Worm (Caenorhabditis elegans) whole organism, young adult: ENCODE results near the gene B0035.15.

ENCODE experiments used
- B0261.1 ChIP-seq: sonication (generic microtip); optimal IDR thresholded peaks from 2 replicates; lab custom pipeline; 2016; ENCODE audit warnings: mild to moderate bottlenecking, missing genetic modification characterization, moderate library complexity, missing compliant biosample characterization
- C17E4.6 ChIP-seq: fragments of 200-800 bp; sonication (Bioruptor generic); IDR thresholded peaks from 2 replicates; pipeline ENCODE4 v1.3.6; 2022; ENCODE audit warnings: missing genetic modification reagents, missing genetic modification characterization, missing compliant biosample characterization
- D2030.7 ChIP-seq: fragments of 200-800 bp; sonication (Bioruptor generic); IDR thresholded peaks from 2 replicates; pipeline ENCODE4 v1.3.6; 2022; ENCODE audit warnings: missing genetic modification reagents, missing genetic modification characterization, missing compliant biosample characterization
- F22D6.2 ChIP-seq: sonication (generic microtip); optimal IDR thresholded peaks from 2 replicates; lab custom pipeline; 2016; ENCODE audit warnings: mild to moderate bottlenecking, missing genetic modification characterization, missing compliant biosample characterization
- F23B12.7 ChIP-seq: sonication (generic microtip); optimal IDR thresholded peaks from 2 replicates; lab custom pipeline; 2017; ENCODE audit warnings: missing genetic modification characterization, mild to moderate bottlenecking, missing compliant biosample characterization, antibody characterized with exemption, moderate library complexity; ENCODE audit not compliant: insufficient read depth
- F33H1.4 ChIP-seq: fragments of 200-800 bp; sonication (Bioruptor generic); IDR thresholded peaks from 2 replicates; pipeline ENCODE4 v1.3.6; 2022; ENCODE audit warnings: missing genetic modification reagents, missing genetic modification characterization, missing compliant biosample characterization
- F39B2.1 ChIP-seq: fragments of 200-800 bp; sonication (Bioruptor generic); IDR thresholded peaks from 2 replicates; pipeline ENCODE4 v1.3.6; 2022; ENCODE audit warnings: missing genetic modification reagents, missing genetic modification characterization, missing compliant biosample characterization
- F49E8.2 ChIP-seq: sonication (generic microtip); optimal IDR thresholded peaks from 3 replicates; lab custom pipeline; 2017; ENCODE audit warnings: missing genetic modification characterization, mild to moderate bottlenecking, missing compliant biosample characterization, antibody characterized with exemption, moderate library complexity; ENCODE audit not compliant: insufficient read depth
- F57A8.1 ChIP-seq: fragments of 200-800 bp; sonication (Bioruptor generic); optimal IDR thresholded peaks from 2 replicates; lab custom pipeline; 2018; ENCODE audit warnings: mild to moderate bottlenecking, missing genetic modification characterization, moderate library complexity, missing compliant biosample characterization
- Y53F4B.3 ChIP-seq: fragments of 200-800 bp; sonication (Bioruptor generic); IDR thresholded peaks from 2 replicates; pipeline ENCODE4 v1.3.6; 2022; ENCODE audit warnings: missing genetic modification reagents, missing genetic modification characterization, missing compliant biosample characterization
- Y53G8AR.9 ChIP-seq: fragments of 200-800 bp; sonication (Bioruptor generic); conservative IDR thresholded peaks from 2 replicates; pipeline ENCODE4 v1.3.6; 2022; ENCODE audit warnings: missing genetic modification reagents, missing genetic modification characterization, missing compliant biosample characterization
- Y79H2A.3 ChIP-seq: fragments of 200-800 bp; sonication (Bioruptor generic); conservative IDR thresholded peaks from 2 replicates; pipeline ENCODE4 v1.3.6; 2022; ENCODE audit warnings: missing genetic modification reagents, missing genetic modification characterization, missing compliant biosample characterization
- Y95B8A.8 ChIP-seq: fragments of 200-800 bp; sonication (Bioruptor generic); IDR thresholded peaks from 2 replicates; pipeline ENCODE4 v1.3.6; 2022; ENCODE audit warnings: missing genetic modification reagents, missing genetic modification characterization, missing compliant biosample characterization
- akir-1 ChIP-seq: fragments of 200-800 bp; sonication (Bioruptor generic); optimal IDR thresholded peaks from 2 replicates; lab custom pipeline; 2018; ENCODE audit warnings: mild to moderate bottlenecking, missing genetic modification characterization, moderate library complexity, missing compliant biosample characterization
- atf-7 ChIP-seq: sonication (generic microtip); optimal IDR thresholded peaks from 2 replicates; lab custom pipeline; 2017; ENCODE audit warnings: mild to moderate bottlenecking, missing genetic modification characterization, missing compliant biosample characterization
- attf-5 ChIP-seq: fragments of 200-800 bp; sonication (Bioruptor generic); optimal IDR thresholded peaks from 2 replicates; lab custom pipeline; 2018; ENCODE audit warnings: mild to moderate bottlenecking, missing genetic modification characterization, missing compliant biosample characterization
- attf-6 ChIP-seq: fragments of 200-800 bp; sonication (Bioruptor generic); IDR thresholded peaks from 2 replicates; pipeline ENCODE4 v1.3.6; 2022; ENCODE audit warnings: missing genetic modification reagents, missing genetic modification characterization, missing compliant biosample characterization
- ccch-3 ChIP-seq: fragments of 200-800 bp; sonication (Bioruptor generic); optimal IDR thresholded peaks from 2 replicates; lab custom pipeline; 2018; ENCODE audit warnings: mild to moderate bottlenecking, missing genetic modification characterization, missing compliant biosample characterization
- ceh-100 ChIP-seq: fragments of 200-800 bp; sonication (Bioruptor generic); IDR thresholded peaks from 2 replicates; pipeline ENCODE4 v1.3.6; 2022; ENCODE audit warnings: missing genetic modification reagents, missing genetic modification characterization, missing compliant biosample characterization
- ceh-58 ChIP-seq: fragments of 200-800 bp; sonication (Bioruptor generic); IDR thresholded peaks from 2 replicates; pipeline ENCODE4 v1.3.6; 2022; ENCODE audit warnings: missing genetic modification characterization, missing compliant biosample characterization
- ceh-79 ChIP-seq: sonication (generic microtip); optimal IDR thresholded peaks from 2 replicates; lab custom pipeline; 2017; ENCODE audit warnings: mild to moderate bottlenecking, missing genetic modification characterization, missing compliant biosample characterization
- die-1 ChIP-seq: sonication (generic microtip); optimal IDR thresholded peaks from 2 replicates; lab custom pipeline; 2016; ENCODE audit warnings: missing genotype, mild to moderate bottlenecking, missing genetic modification characterization, missing compliant biosample characterization
- dox-1 ChIP-seq: fragments of 200-800 bp; sonication (Bioruptor generic); IDR thresholded peaks from 2 replicates; pipeline ENCODE4 v1.3.6; 2022; ENCODE audit warnings: missing genetic modification reagents, missing genetic modification characterization, missing compliant biosample characterization
- egl-44 ChIP-seq: fragments of 200-800 bp; sonication (Bioruptor generic); IDR thresholded peaks from 2 replicates; pipeline ENCODE4 v1.3.6; 2022; ENCODE audit warnings: missing genetic modification reagents, missing genetic modification characterization, missing compliant biosample characterization
- ekl-4 ChIP-seq: fragments of 200-800 bp; sonication (Bioruptor generic); IDR thresholded peaks from 2 replicates; pipeline ENCODE4 v1.3.6; 2022; ENCODE audit warnings: missing genetic modification reagents, missing genetic modification characterization, missing compliant biosample characterization
- fkh-3 ChIP-seq: sonication (generic microtip); optimal IDR thresholded peaks from 2 replicates; lab custom pipeline; 2016; ENCODE audit warnings: mild to moderate bottlenecking, missing genetic modification characterization, missing compliant biosample characterization
- hmg-1.2 ChIP-seq: fragments of 200-800 bp; sonication (Bioruptor generic); IDR thresholded peaks from 2 replicates; pipeline ENCODE4 v1.3.6; 2022; ENCODE audit warnings: missing genetic modification reagents, missing genetic modification characterization, missing compliant biosample characterization
- hrde-1 ChIP-seq: sonication (generic microtip); optimal IDR thresholded peaks from 2 replicates; lab custom pipeline; 2016; ENCODE audit warnings: missing genetic modification characterization, mild to moderate bottlenecking, missing compliant biosample characterization, moderate library complexity, missing genotype, missing genetic modification reagents, borderline replicate concordance
- hsf-1 ChIP-seq: fragments of 200-800 bp; sonication (Bioruptor generic); IDR thresholded peaks from 2 replicates; pipeline ENCODE4 v1.3.6; 2022; ENCODE audit warnings: missing genetic modification reagents, missing genetic modification characterization, missing compliant biosample characterization
- let-526 ChIP-seq: fragments of 200-800 bp; sonication (Bioruptor generic); IDR thresholded peaks from 2 replicates; pipeline ENCODE4 v1.3.6; 2022; ENCODE audit warnings: missing genetic modification reagents, missing genetic modification characterization, missing compliant biosample characterization
- lin-26 ChIP-seq: fragments of 200-800 bp; sonication (Bioruptor generic); IDR thresholded peaks from 2 replicates; pipeline ENCODE4 v1.3.6; 2022; ENCODE audit warnings: missing genetic modification reagents, missing genetic modification characterization, missing compliant biosample characterization
- lin-35 ChIP-seq, 3 experiments: fragments of 150-350 bp in 2 of 3; sonication (generic microtip) in 1 of 3; optimal IDR thresholded peaks; 2 replicates each; lab custom pipeline; 2014 to 2018; ENCODE audit warnings: missing biosample characterization in 3 of 3, missing genetic modification characterization in 3 of 3, missing genetic modification reagents in 3 of 3
- lin-54 ChIP-seq: fragments of 200-800 bp; sonication (Bioruptor generic); optimal IDR thresholded peaks from 2 replicates; lab custom pipeline; 2018; ENCODE audit warnings: mild to moderate bottlenecking, missing genetic modification characterization, missing compliant biosample characterization
- lir-1 ChIP-seq: fragments of 200-800 bp; sonication (Bioruptor generic); conservative IDR thresholded peaks from 2 replicates; pipeline ENCODE4 v1.3.6; 2022; ENCODE audit warnings: missing genetic modification reagents, missing genetic modification characterization, missing compliant biosample characterization
- madf-3 ChIP-seq: fragments of 200-800 bp; sonication (Bioruptor generic); IDR thresholded peaks from 2 replicates; pipeline ENCODE4 v1.3.6; 2022; ENCODE audit warnings: missing genetic modification reagents, missing genetic modification characterization, missing compliant biosample characterization
- madf-6 ChIP-seq: fragments of 200-800 bp; sonication (Bioruptor generic); IDR thresholded peaks from 2 replicates; pipeline ENCODE4 v1.3.6; 2022; ENCODE audit warnings: missing genetic modification reagents, missing genetic modification characterization, missing compliant biosample characterization
- madf-8 ChIP-seq: fragments of 200-800 bp; sonication (Bioruptor generic); conservative IDR thresholded peaks from 2 replicates; pipeline ENCODE4 v1.3.6; 2022; ENCODE audit warnings: missing genetic modification reagents, missing genetic modification characterization, missing compliant biosample characterization
- mes-4 ChIP-seq: sonication (generic microtip); optimal IDR thresholded peaks from 2 replicates; lab custom pipeline; 2016; ENCODE audit warnings: missing genotype, missing genetic modification characterization, missing compliant biosample characterization
- nhr-80 ChIP-seq: sonication (generic microtip); optimal IDR thresholded peaks from 2 replicates; lab custom pipeline; 2016; ENCODE audit warnings: missing genetic modification characterization, missing compliant biosample characterization
- rcor-1 ChIP-seq: fragments of 200-800 bp; sonication (Bioruptor generic); IDR thresholded peaks from 2 replicates; pipeline ENCODE4 v1.3.6; 2022; ENCODE audit warnings: missing genetic modification reagents, missing genetic modification characterization, missing compliant biosample characterization
- sdz-38 ChIP-seq: sonication (generic microtip); optimal IDR thresholded peaks from 2 replicates; lab custom pipeline; 2016; ENCODE audit warnings: missing genotype, missing genetic modification characterization, missing compliant biosample characterization
- snpc-3.4 ChIP-seq: sonication (generic microtip); optimal IDR thresholded peaks from 2 replicates; lab custom pipeline; 2017; ENCODE audit warnings: missing genetic modification characterization, mild to moderate bottlenecking, missing compliant biosample characterization, antibody characterized with exemption, moderate library complexity, missing genotype, missing genetic modification reagents
- tlf-1 ChIP-seq: fragments of 200-800 bp; sonication (Bioruptor generic); optimal IDR thresholded peaks from 2 replicates; lab custom pipeline; 2018; ENCODE audit warnings: mild to moderate bottlenecking, missing genetic modification characterization, missing compliant biosample characterization
- unc-130 ChIP-seq: sonication (generic microtip); optimal IDR thresholded peaks from 2 replicates; lab custom pipeline; 2016; ENCODE audit warnings: missing genetic modification reagents, missing genetic modification characterization, missing compliant biosample characterization
- ztf-25 ChIP-seq: fragments of 200-800 bp; sonication (Bioruptor generic); IDR thresholded peaks from 2 replicates; pipeline ENCODE4 v1.3.6; 2022; ENCODE audit warnings: missing genetic modification reagents, missing genetic modification characterization, missing compliant biosample characterization
- ztf-3 ChIP-seq: fragments of 200-800 bp; sonication (Bioruptor generic); optimal IDR thresholded peaks from 2 replicates; lab custom pipeline; 2018; ENCODE audit warnings: mild to moderate bottlenecking, missing genetic modification characterization, missing compliant biosample characterization

Gene B0035.15

DNA sequence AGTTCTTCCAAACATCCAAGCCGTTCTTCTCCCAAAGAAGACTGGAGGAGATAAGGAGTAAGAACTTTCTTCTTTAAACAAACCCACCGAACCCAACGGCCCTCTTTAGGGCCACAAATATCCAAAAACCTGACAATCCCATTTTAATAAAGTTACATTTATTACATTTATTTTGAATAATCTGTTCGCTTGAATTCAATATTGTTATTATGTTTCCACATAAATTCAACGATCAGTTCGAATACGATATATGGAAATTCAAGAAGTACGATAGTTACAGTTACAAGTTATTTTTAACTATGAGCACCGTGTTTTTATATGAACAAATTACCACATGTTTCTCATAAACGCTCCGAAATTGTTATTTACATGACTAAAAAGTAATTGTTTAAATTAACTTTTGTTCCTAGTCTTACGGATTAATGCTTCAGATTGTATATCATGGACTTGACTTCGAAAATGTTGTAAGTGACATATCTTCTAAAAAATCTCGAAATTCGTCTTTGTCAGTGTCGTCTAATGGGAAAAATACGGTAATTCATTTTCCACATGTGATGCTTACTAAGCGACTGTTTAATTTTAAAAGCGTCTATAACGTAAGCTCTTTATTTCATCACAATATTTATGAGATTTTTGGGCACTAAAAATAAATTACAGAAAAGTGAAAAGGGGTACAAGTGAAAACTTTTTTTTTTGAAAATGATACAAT, 42.8 kb upstream of the B0035.15 start (continued):
- no peak for TF ChIP-seq atf-7 (tag; lab: Kevin White, UChicago)
- TF ChIP-seq F49E8.2 (tag; lab: Kevin White, UChicago), result peak; percentile 60
- TF ChIP-seq rcor-1, result peak; percentile 37; the same call in 1 of the 2 replicates
- TF ChIP-seq Y79H2A.3 (GFP tag; lab: Robert Waterston, UW), result peak; percentile 83
- TF ChIP-seq lin-54 (GFP tag; lab: Kevin White, UChicago), result peak; percentile 45
- TF ChIP-seq ccch-3, result no peak
- no peak for TF ChIP-seq ceh-58
- no peak for TF ChIP-seq unc-130
- TF ChIP-seq fkh-3 (tag; lab: Kevin White, UChicago), result no peak
- TF ChIP-seq Y53F4B.3 (GFP tag; lab: Robert Waterston, UW), result 0 out of 2 replicates have a peak, but pooled peaks have one; percentile 11
- peak; percentile 17; the same call in 1 of the 2 replicates for TF ChIP-seq madf-8 (GFP tag; lab: Robert Waterston, UW)
- TF ChIP-seq lir-1 (GFP tag; lab: Robert Waterston, UW), result no peak
- no peak for TF ChIP-seq ceh-79 (tag; lab: Kevin White, UChicago)
- TF ChIP-seq F57A8.1 (GFP tag; lab: Kevin White, UChicago), result no peak
- no peak for TF ChIP-seq lin-35 (GFP tag; optimal IDR thresholded peaks at IDR 0.05; lab: Kevin White, UChicago)
- TF ChIP-seq hrde-1 (tag; lab: Kevin White, UChicago), result peak; percentile 93
- peak; percentile 32; the same call in 1 of the 2 replicates for TF ChIP-seq hmg-1.2
- no peak for TF ChIP-seq C17E4.6 (GFP tag; lab: Robert Waterston, UW)
- TF ChIP-seq let-526 (GFP tag; lab: Robert Waterston, UW), result no peak
- TF ChIP-seq nhr-80 (tag; lab: Kevin White, UChicago), result no peak
- no peak for TF ChIP-seq F22D6.2 (tag; lab: Kevin White, UChicago)
- no peak for TF ChIP-seq B0261.1 (tag; lab: Kevin White, UChicago)
- TF ChIP-seq die-1, result no peak
- TF ChIP-seq attf-5 (GFP tag; lab: Kevin White, UChicago), result no peak
- no peak for TF ChIP-seq snpc-3.4 (tag; lab: Kevin White, UChicago)
- TF ChIP-seq ztf-25 (GFP tag; lab: Robert Waterston, UW), result no peak
- TF ChIP-seq D2030.7 (GFP tag; lab: Robert Waterston, UW), result peak; percentile 51
- no peak for TF ChIP-seq mes-4 (tag; lab: Kevin White, UChicago)
- no peak for TF ChIP-seq ztf-3 (GFP tag; lab: Kevin White, UChicago)
- no peak for TF ChIP-seq F23B12.7 (tag; lab: Kevin White, UChicago)
- TF ChIP-seq akir-1 (GFP tag; lab: Kevin White, UChicago), result no peak
- TF ChIP-seq sdz-38 (tag; lab: Kevin White, UChicago), result no peak
- TF ChIP-seq tlf-1 (GFP tag; lab: Kevin White, UChicago), result peak; percentile 7
- TF ChIP-seq, all 124 proteins: peak for 34

DNA sequence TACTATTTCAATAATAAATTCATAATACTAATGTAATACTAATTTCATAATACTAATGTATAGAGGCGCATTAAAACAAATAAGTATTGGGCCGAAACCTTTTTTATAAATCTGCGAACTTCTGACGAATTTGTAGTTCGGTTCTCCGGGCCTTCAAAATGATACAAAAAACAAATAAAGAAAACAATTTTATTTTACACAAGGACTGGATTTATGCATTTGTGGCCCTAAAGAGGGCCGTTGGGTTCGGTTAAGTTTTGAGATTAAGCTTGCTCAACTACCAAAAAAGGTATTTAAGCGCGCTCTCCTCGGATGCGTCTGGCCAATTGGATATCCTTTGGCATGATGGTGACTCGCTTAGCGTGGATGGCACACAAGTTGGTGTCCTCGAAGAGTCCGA, 39.5 kb upstream of the B0035.15 start:
- TF ChIP-seq madf-6 (GFP tag; lab: Robert Waterston, UW) (peak; percentile 70), ekl-4 (GFP tag; lab: Robert Waterston, UW) (peak; percentile 82), Y95B8A.8 (GFP tag; lab: Robert Waterston, UW) (peak; percentile 74; the same call in 1 of the 2 replicates), F33H1.4 (GFP tag; lab: Robert Waterston, UW) (peak; percentile 32; the same call in 1 of the 2 replicates), ceh-100 (GFP tag; lab: Robert Waterston, UW) (peak; percentile 22; the same call in 1 of the 2 replicates), hsf-1 (peak; percentile 63), ztf-25 (GFP tag; lab: Robert Waterston, UW) (0 out of 2 replicates have a peak, but pooled peaks have one; percentile 23), F39B2.1 (peak; percentile 90), attf-6 (GFP tag; lab: Robert Waterston, UW) (peak; percentile 83), hmg-1.2 (peak; percentile 36; the same call in 1 of the 2 replicates), Y53G8AR.9 (GFP tag; lab: Robert Waterston, UW) (peak; percentile 66), rcor-1 (peak; percentile 55), lin-26 (peak; percentile 85), madf-3 (GFP tag; lab: Robert Waterston, UW) (0 out of 2 replicates have a peak, but pooled peaks have one; percentile 16), egl-44 (GFP tag; lab: Robert Waterston, UW) (peak; percentile 82), dox-1 (GFP tag; lab: Robert Waterston, UW) (peak; percentile 63)
